Fruit fly (Drosophila melanogaster) whole organism, embryonic: ENCODE measurements around the gene Pp4-19C.
A peak's percentile ranks its signal among the peaks of the same experiment; 100 is the strongest.

ENCODE experiments used
- Atf-2 ChIP-seq: fragments of 200-800 bp; sonication (Bioruptor generic); optimal IDR thresholded peaks from 2 replicates; lab custom pipeline; 2016; ENCODE audit warnings: missing biosample characterization, missing genetic modification characterization
- Awh ChIP-seq: fragments of 200-800 bp; sonication (Bioruptor generic); IDR thresholded peaks from 2 replicates; pipeline ENCODE4, ENCODE4 v1.3.6; 2022; ENCODE audit warnings: missing biosample characterization, missing genetic modification characterization
- CG10321 ChIP-seq: fragments of 200-800 bp; sonication (Bioruptor generic); IDR thresholded peaks from 2 replicates; pipeline ENCODE4 v1.3.6; 2022; ENCODE audit warnings: missing biosample characterization, missing genetic modification characterization
- CG10543 ChIP-seq: fragments of 200-800 bp; sonication (Bioruptor generic); optimal IDR thresholded peaks from 3 replicates; lab custom pipeline; 2017; ENCODE audit warnings: missing biosample characterization, mild to moderate bottlenecking, missing genetic modification characterization, moderate library complexity
- CG12391 ChIP-seq: fragments of 200-800 bp; sonication (Bioruptor generic); optimal IDR thresholded peaks from 3 replicates; lab custom pipeline; 2018; ENCODE audit warnings: missing biosample characterization, mild to moderate bottlenecking, missing genetic modification characterization, moderate library complexity
- CG12769 ChIP-seq: fragments of 200-800 bp; sonication (Bioruptor generic); optimal IDR thresholded peaks from 2 replicates; lab custom pipeline; 2019; ENCODE audit warnings: missing biosample characterization, mild to moderate bottlenecking, missing genetic modification characterization, moderate library complexity
- CG13424 ChIP-seq: fragments of 200-800 bp; sonication (Bioruptor generic); optimal IDR thresholded peaks from 2 replicates; lab custom pipeline; 2019; ENCODE audit warnings: missing biosample characterization, mild to moderate bottlenecking, missing genetic modification characterization, moderate library complexity
- CG14860 ChIP-seq: fragments of 200-800 bp; sonication (Bioruptor generic); IDR thresholded peaks from 3 replicates; pipeline ENCODE4 v1.3.6; 2022; ENCODE audit warnings: missing biosample characterization, missing genetic modification characterization; ENCODE audit not compliant: partially characterized antibody
- CG1529 ChIP-seq: fragments of 200-800 bp; sonication (Bioruptor generic); optimal IDR thresholded peaks from 3 replicates; lab custom pipeline; 2018; ENCODE audit warnings: missing biosample characterization, missing genetic modification characterization
- CG15479 ChIP-seq: fragments of 200-800 bp; sonication (Bioruptor generic); optimal IDR thresholded peaks from 3 replicates; lab custom pipeline; 2019; ENCODE audit warnings: missing biosample characterization, mild to moderate bottlenecking, missing genetic modification characterization, moderate library complexity
- CG1603 ChIP-seq: fragments of 200-800 bp; sonication (Bioruptor generic); optimal IDR thresholded peaks from 2 replicates; lab custom pipeline; 2019; ENCODE audit warnings: missing biosample characterization, mild to moderate bottlenecking, missing genetic modification characterization, moderate library complexity
- CG18262 ChIP-seq: fragments of 200-800 bp; optimal IDR thresholded peaks from 3 replicates; lab custom pipeline; 2019; ENCODE audit warnings: missing biosample characterization, mild to moderate bottlenecking, missing genetic modification characterization, moderate library complexity
- CG2129 ChIP-seq: fragments of 200-800 bp; sonication (Bioruptor generic); IDR thresholded peaks from 2 replicates; pipeline ENCODE4 v1.3.6; 2022; ENCODE audit warnings: missing biosample characterization, missing genetic modification characterization; ENCODE audit not compliant: partially characterized antibody
- CG34422 ChIP-seq: fragments of 200-800 bp; sonication (Bioruptor generic); IDR thresholded peaks from 3 replicates; pipeline ENCODE4 v1.3.6; 2022; ENCODE audit warnings: missing biosample characterization, missing genetic modification characterization
- CG43689 ChIP-seq: fragments of 200-800 bp; sonication (Bioruptor generic); IDR thresholded peaks from 2 replicates; pipeline ENCODE4 v1.3.6; 2022; ENCODE audit warnings: missing biosample characterization, missing genetic modification characterization
- CG4730 ChIP-seq: fragments of 200-800 bp; sonication (Bioruptor generic); IDR thresholded peaks from 2 replicates; pipeline ENCODE4 v1.3.6; 2022; ENCODE audit warnings: missing biosample characterization, missing genetic modification characterization
- CG8359 ChIP-seq: fragments of 200-800 bp; sonication (Bioruptor generic); optimal IDR thresholded peaks from 2 replicates; lab custom pipeline; 2017; ENCODE audit warnings: missing biosample characterization, mild to moderate bottlenecking, missing genetic modification characterization, borderline replicate concordance
- CG8388 ChIP-seq: fragments of 200-800 bp; sonication (Bioruptor generic); optimal IDR thresholded peaks from 2 replicates; lab custom pipeline; 2019; ENCODE audit warnings: missing biosample characterization, mild to moderate bottlenecking, missing genetic modification characterization, moderate library complexity
- CG9797 ChIP-seq: fragments of 200-800 bp; sonication (Bioruptor generic); optimal IDR thresholded peaks from 3 replicates; lab custom pipeline; 2018; ENCODE audit warnings: missing biosample characterization, mild to moderate bottlenecking, missing genetic modification characterization
- Dad ChIP-seq: fragments of 200-800 bp; sonication (Bioruptor generic); optimal IDR thresholded peaks from 3 replicates; lab custom pipeline; 2016; ENCODE audit warnings: missing biosample characterization, missing genetic modification characterization
- Dll ChIP-seq: fragments of 200-800 bp; sonication (Bioruptor generic); IDR thresholded peaks from 4 replicates; pipeline ENCODE4 v1.3.6; 2022; ENCODE audit warnings: missing biosample characterization, missing genetic modification characterization; ENCODE audit not compliant: partially characterized antibody
- E2f2 ChIP-seq: fragments of 200-800 bp; sonication (Bioruptor generic); IDR thresholded peaks from 2 replicates; pipeline ENCODE4 v1.3.6; 2022; ENCODE audit warnings: missing biosample characterization, missing genetic modification characterization
- Fer2 ChIP-seq: fragments of 200-800 bp; sonication (Bioruptor generic); optimal IDR thresholded peaks from 2 replicates; lab custom pipeline; 2018; ENCODE audit warnings: missing biosample characterization, mild to moderate bottlenecking, missing genetic modification characterization, moderate library complexity
- GATAe ChIP-seq: fragments of 200-800 bp; sonication (Bioruptor generic); conservative IDR thresholded peaks from 2 replicates; pipeline ENCODE4 v1.3.6; 2022; ENCODE audit warnings: missing biosample characterization, missing genetic modification characterization
- Lhr ChIP-seq: fragments of 200-800 bp; sonication (Bioruptor generic); optimal IDR thresholded peaks from 3 replicates; lab custom pipeline; 2017; ENCODE audit warnings: mild to moderate bottlenecking, missing biosample characterization, missing genetic modification reagents, missing genetic modification characterization
- MBD-R2 ChIP-seq: fragments of 200-800 bp; sonication (Bioruptor generic); IDR thresholded peaks from 2 replicates; pipeline ENCODE4 v1.3.6; 2022; ENCODE audit warnings: missing biosample characterization, missing genetic modification characterization
- Med ChIP-seq: fragments of 200-800 bp; sonication (Bioruptor generic); peaks from one replicate; lab custom pipeline; 2016; ENCODE audit warnings: missing biosample characterization, missing genetic modification characterization, mild to moderate bottlenecking, inconsistent platforms, moderate library complexity
- Mrtf ChIP-seq: fragments of 200-800 bp; sonication (Bioruptor generic); IDR thresholded peaks from 3 replicates; pipeline ENCODE4 v1.3.6; 2022; ENCODE audit warnings: missing biosample characterization, missing genetic modification characterization
- NFAT ChIP-seq: fragments of 200-800 bp; sonication (Bioruptor generic); IDR thresholded peaks from 2 replicates; pipeline ENCODE4 v1.3.6; 2022; ENCODE audit warnings: missing biosample characterization, missing genetic modification characterization
- NfI ChIP-seq: fragments of 200-800 bp; sonication (Bioruptor generic); optimal IDR thresholded peaks from 3 replicates; lab custom pipeline; 2018; ENCODE audit warnings: missing biosample characterization, mild to moderate bottlenecking, missing genetic modification characterization, moderate library complexity
- Sry-δ ChIP-seq: fragments of 200-800 bp; sonication (Bioruptor generic); optimal IDR thresholded peaks from 2 replicates; lab custom pipeline; 2016; ENCODE audit warnings: missing biosample characterization, missing genetic modification characterization
- YL-1 ChIP-seq: fragments of 200-800 bp; sonication (Bioruptor generic); optimal IDR thresholded peaks from 3 replicates; lab custom pipeline; 2017; ENCODE audit warnings: missing biosample characterization, mild to moderate bottlenecking, missing genetic modification characterization
- ara ChIP-seq: fragments of 200-800 bp; sonication (Bioruptor generic); IDR thresholded peaks from 2 replicates; pipeline ENCODE4 v1.3.6; 2022; ENCODE audit warnings: missing biosample characterization, missing genetic modification characterization
- bbx ChIP-seq: fragments of 200-800 bp; sonication (Bioruptor generic); IDR thresholded peaks from 2 replicates; pipeline ENCODE4 v1.3.6; 2022; ENCODE audit warnings: missing biosample characterization, missing genetic modification characterization; ENCODE audit not compliant: partially characterized antibody
- crol ChIP-seq: fragments of 200-800 bp; sonication (Bioruptor generic); IDR thresholded peaks from 2 replicates; pipeline ENCODE4 v1.3.6; 2022; ENCODE audit warnings: missing biosample characterization, missing genetic modification characterization
- eve ChIP-seq, 2 experiments: fragments of >200 bp; optimal IDR thresholded peaks; 2 replicates each; lab custom pipeline; 2017; ENCODE audit warnings: missing biosample characterization in 2 of 2, missing genetic modification characterization in 2 of 2
- ewg ChIP-seq: fragments of 200-800 bp; sonication (Bioruptor generic); optimal IDR thresholded peaks from 3 replicates; lab custom pipeline; 2017; ENCODE audit warnings: mild to moderate bottlenecking, missing biosample characterization, missing genetic modification reagents, missing genetic modification characterization
- gro ChIP-seq: fragments of 200-800 bp; sonication (Bioruptor generic); optimal IDR thresholded peaks from 2 replicates; lab custom pipeline; 2016; ENCODE audit warnings: missing biosample characterization, missing genetic modification characterization
- her ChIP-seq: fragments of 200-800 bp; sonication (Bioruptor generic); optimal IDR thresholded peaks from 2 replicates; lab custom pipeline; 2016; ENCODE audit warnings: missing biosample characterization, missing genetic modification characterization
- kni ChIP-seq: fragments of 200-800 bp; sonication (Bioruptor generic); optimal IDR thresholded peaks from 3 replicates; lab custom pipeline; 2017; ENCODE audit warnings: mild to moderate bottlenecking, missing biosample characterization, missing genetic modification reagents, missing genetic modification characterization
- maf-S ChIP-seq: fragments of 200-800 bp; sonication (Bioruptor generic); optimal IDR thresholded peaks from 2 replicates; lab custom pipeline; 2016; ENCODE audit warnings: missing biosample characterization, missing genetic modification characterization
- mam ChIP-seq: fragments of 200-800 bp; sonication (Bioruptor generic); optimal IDR thresholded peaks from 3 replicates; lab custom pipeline; 2016; ENCODE audit warnings: missing biosample characterization, missing genetic modification characterization
- mld ChIP-seq: fragments of 200-800 bp; sonication (Bioruptor generic); IDR thresholded peaks from 3 replicates; pipeline ENCODE4 v1.3.6; 2022; ENCODE audit warnings: missing biosample characterization, missing genetic modification characterization; ENCODE audit not compliant: partially characterized antibody
- nau ChIP-seq: fragments of 200-800 bp; sonication (Bioruptor generic); optimal IDR thresholded peaks from 3 replicates; lab custom pipeline; 2017; ENCODE audit warnings: missing biosample characterization, mild to moderate bottlenecking, missing genetic modification characterization, missing genetic modification reagents
- nerfin-2 ChIP-seq: fragments of 200-800 bp; sonication (Bioruptor generic); IDR thresholded peaks from 2 replicates; pipeline ENCODE4 v1.3.6; 2022; ENCODE audit warnings: missing biosample characterization, missing genetic modification characterization; ENCODE audit not compliant: partially characterized antibody
- onecut ChIP-seq: fragments of 200-800 bp; sonication (Bioruptor generic); IDR thresholded peaks from 2 replicates; pipeline ENCODE4 v1.3.6; 2022; ENCODE audit warnings: missing biosample characterization, missing genetic modification characterization
- pnt ChIP-seq: fragments of 200-800 bp; sonication (Bioruptor generic); optimal IDR thresholded peaks from 3 replicates; lab custom pipeline; 2016; ENCODE audit warnings: missing biosample characterization, missing genetic modification characterization
- ssp ChIP-seq: fragments of 200-800 bp; sonication (Bioruptor generic); IDR thresholded peaks from 2 replicates; pipeline ENCODE4 v1.3.6; 2022; ENCODE audit warnings: missing biosample characterization, missing genetic modification characterization
- tup ChIP-seq: fragments of 200-800 bp; sonication (Bioruptor generic); optimal IDR thresholded peaks from 2 replicates; lab custom pipeline; 2016; ENCODE audit warnings: missing biosample characterization, mild to moderate bottlenecking, missing genetic modification characterization, moderate library complexity
- vnd ChIP-seq: fragments of 200-800 bp; sonication (Bioruptor generic); IDR thresholded peaks from 3 replicates; pipeline ENCODE4 v1.3.6; 2022; ENCODE audit warnings: missing biosample characterization, missing genetic modification characterization; ENCODE audit not compliant: partially characterized antibody
- yki ChIP-seq: fragments of >200 bp; optimal IDR thresholded peaks from 3 replicates; lab custom pipeline; 2018

Gene Pp4-19C

dm6 chrX:20389633-20390032 is 34.2 kb downstream of the Pp4-19C start (continued):
- TF ChIP-seq Dll (GFP tag; lab: Robert Waterston, UW) = peak; percentile 30; the same call in 1 of the 4 replicates
- TF ChIP-seq CG10543 (GFP tag; lab: Kevin White, UChicago) = no peak
- TF ChIP-seq CG10321 = no peak
- no peak for TF ChIP-seq CG12769 (tag; lab: Kevin White, UChicago)
- TF ChIP-seq Atf-2 (GFP tag; lab: Kevin White, UChicago) = no peak
- no peak for TF ChIP-seq onecut
- TF ChIP-seq CG8359 (GFP tag; lab: Kevin White, UChicago) = no peak
- peak; percentile 58; the same call in 2 of the 3 replicates for TF ChIP-seq vnd (GFP tag; lab: Robert Waterston, UW)
- TF ChIP-seq CG1529 (GFP tag; lab: Kevin White, UChicago) = no peak
- TF ChIP-seq ssp (GFP tag; lab: Robert Waterston, UW) = no peak
- no peak for TF ChIP-seq YL-1
- TF ChIP-seq gro (GFP tag; lab: Kevin White, UChicago) = no peak
- no peak for TF ChIP-seq CG2129 (GFP tag; lab: Robert Waterston, UW)
- TF ChIP-seq eve (GFP tag; optimal IDR thresholded peaks at IDR 0.05; lab: Kevin White, UChicago) = no peak
- no peak for TF ChIP-seq yki
- TF ChIP-seq Sry-δ (GFP tag; lab: Kevin White, UChicago) = no peak
- no peak for TF ChIP-seq crol (GFP tag; lab: Robert Waterston, UW)
- TF ChIP-seq CG13424 (tag; lab: Kevin White, UChicago) = no peak
- TF ChIP-seq CG15479 = no peak
- no peak for TF ChIP-seq CG1603 (tag; lab: Kevin White, UChicago)
- no peak for TF ChIP-seq NFAT (GFP tag; lab: Robert Waterston, UW)
- TF ChIP-seq CG14860 = peak; percentile 73
- TF ChIP-seq CG34422 (GFP tag; lab: Robert Waterston, UW) = no peak
- no peak for TF ChIP-seq Med (GFP tag; lab: Kevin White, UChicago)
- TF ChIP-seq mam (GFP tag; lab: Kevin White, UChicago) = no peak
- peak; percentile 78 for TF ChIP-seq E2f2 (GFP tag; lab: Robert Waterston, UW)
- no peak for TF ChIP-seq CG4730
- no peak for TF ChIP-seq GATAe (GFP tag; lab: Robert Waterston, UW)
- no peak for TF ChIP-seq pnt (GFP tag; lab: Kevin White, UChicago)
- no peak for TF ChIP-seq Dad
- TF ChIP-seq Fer2 (tag; lab: Kevin White, UChicago) = no peak
- no peak for TF ChIP-seq Lhr (GFP tag; lab: Kevin White, UChicago)
- peak; percentile 33 for TF ChIP-seq bbx
- no peak for TF ChIP-seq her
- no peak for TF ChIP-seq Mrtf (GFP tag; lab: Robert Waterston, UW)
- no peak for TF ChIP-seq ara (GFP tag; lab: Robert Waterston, UW)
- TF ChIP-seq tup = no peak
- no peak for TF ChIP-seq CG43689 (GFP tag; lab: Robert Waterston, UW)
- no peak for TF ChIP-seq CG9797 (GFP tag; lab: Kevin White, UChicago)
- no peak for TF ChIP-seq maf-S (GFP tag; lab: Kevin White, UChicago)
- no peak for TF ChIP-seq CG12391
- TF ChIP-seq NfI (GFP tag; lab: Kevin White, UChicago) = no peak
- no peak for TF ChIP-seq Awh
- no peak for TF ChIP-seq kni (GFP tag; lab: Kevin White, UChicago)
- TF ChIP-seq CG18262 (tag; lab: Kevin White, UChicago) = no peak
- no peak for TF ChIP-seq nau (GFP tag; lab: Kevin White, UChicago)
- TF ChIP-seq ewg (GFP tag; lab: Kevin White, UChicago) = no peak
- 0 out of 3 replicates have a peak, but pooled peaks have one; percentile 45 for TF ChIP-seq mld (GFP tag; lab: Robert Waterston, UW)
- no peak for TF ChIP-seq MBD-R2 (GFP tag; lab: Robert Waterston, UW)
- peak; percentile 45; the same call in 1 of the 2 replicates for TF ChIP-seq nerfin-2 (GFP tag; lab: Robert Waterston, UW)
- no peak for TF ChIP-seq CG8388 (GFP tag; lab: Kevin White, UChicago)
